Worm (Caenorhabditis elegans) whole organism, late embryonic: ENCODE measurements around the gene Y38E10A.33.
A peak's percentile ranks its signal among the peaks of the same experiment; 100 is the strongest.

Source experiments
- C38D4.7 ChIP-seq: fragments of 200-800 bp; sonication (Bioruptor generic); optimal IDR thresholded peaks from 2 replicates; lab custom pipeline; 2018; ENCODE audit warnings: mild to moderate bottlenecking, missing genetic modification characterization, moderate library complexity, missing compliant biosample characterization
- Y22D7AL.16 ChIP-seq: sonication (generic microtip); optimal IDR thresholded peaks from 2 replicates; lab custom pipeline; 2016; ENCODE audit warnings: missing genetic modification characterization, missing compliant biosample characterization
- ama-1 ChIP-seq: fragments of 150-350 bp; optimal IDR thresholded peaks from 2 replicates; lab custom pipeline; 2014
- ceh-18 ChIP-seq: sonication (generic microtip); optimal IDR thresholded peaks from 2 replicates; lab custom pipeline; 2016; ENCODE audit warnings: missing genetic modification characterization, missing compliant biosample characterization
- ceh-24 ChIP-seq: sonication (generic microtip); optimal IDR thresholded peaks from 2 replicates; lab custom pipeline; 2016; ENCODE audit warnings: mild to moderate bottlenecking, missing genetic modification characterization, missing compliant biosample characterization
- ceh-30 ChIP-seq: fragments of 150-350 bp; optimal IDR thresholded peaks from 2 replicates; lab custom pipeline; 2014; ENCODE audit warnings: missing biosample characterization, missing genetic modification characterization
- ceh-34 ChIP-seq: sonication (generic microtip); optimal IDR thresholded peaks from 2 replicates; lab custom pipeline; 2016; ENCODE audit warnings: mild to moderate bottlenecking, missing genetic modification characterization, missing compliant biosample characterization
- ceh-48 ChIP-seq: sonication (generic microtip); optimal IDR thresholded peaks from 2 replicates; lab custom pipeline; 2016; ENCODE audit warnings: missing genetic modification characterization, inconsistent platforms, missing compliant biosample characterization
- dmd-4 ChIP-seq: sonication (generic microtip); optimal IDR thresholded peaks from 2 replicates; lab custom pipeline; 2016; ENCODE audit warnings: borderline replicate concordance, missing genetic modification characterization, missing compliant biosample characterization
- elt-2 ChIP-seq: sonication (generic microtip); optimal IDR thresholded peaks from 2 replicates; lab custom pipeline; 2016; ENCODE audit warnings: missing genetic modification reagents, missing genetic modification characterization, missing compliant biosample characterization
- ets-4 ChIP-seq: sonication (generic microtip); optimal IDR thresholded peaks from 2 replicates; lab custom pipeline; 2016; ENCODE audit warnings: missing genetic modification characterization, missing compliant biosample characterization
- eyg-1 ChIP-seq: sonication (generic microtip); optimal IDR thresholded peaks from 2 replicates; lab custom pipeline; 2016; ENCODE audit warnings: missing genotype, missing genetic modification characterization, missing compliant biosample characterization
- fax-1 ChIP-seq: sonication (generic microtip); optimal IDR thresholded peaks from 2 replicates; lab custom pipeline; 2016; ENCODE audit warnings: missing genotype, missing genetic modification characterization, missing compliant biosample characterization
- gmeb-2 ChIP-seq: sonication (generic microtip); optimal IDR thresholded peaks from 2 replicates; lab custom pipeline; 2016; ENCODE audit warnings: missing genetic modification characterization, inconsistent platforms, missing compliant biosample characterization
- hlh-15 ChIP-seq: sonication (generic microtip); optimal IDR thresholded peaks from 2 replicates; lab custom pipeline; 2016; ENCODE audit warnings: missing genetic modification characterization, missing compliant biosample characterization
- hlh-30 ChIP-seq: sonication (generic microtip); optimal IDR thresholded peaks from 2 replicates; lab custom pipeline; 2017; ENCODE audit warnings: antibody characterized with exemption, missing genetic modification characterization, missing compliant biosample characterization; ENCODE audit not compliant: insufficient read depth
- hlh-6 ChIP-seq: sonication (generic microtip); optimal IDR thresholded peaks from 2 replicates; lab custom pipeline; 2016; ENCODE audit warnings: missing genotype, missing genetic modification characterization, missing compliant biosample characterization
- lim-6 ChIP-seq: sonication (generic microtip); optimal IDR thresholded peaks from 2 replicates; lab custom pipeline; 2016; ENCODE audit warnings: missing genetic modification characterization, missing compliant biosample characterization
- mec-3 ChIP-seq: sonication (generic microtip); optimal IDR thresholded peaks from 2 replicates; lab custom pipeline; 2016; ENCODE audit warnings: borderline replicate concordance, missing genetic modification characterization, missing compliant biosample characterization
- nfya-1 ChIP-seq: sonication (generic microtip); optimal IDR thresholded peaks from 2 replicates; lab custom pipeline; 2017; ENCODE audit warnings: missing genetic modification characterization, mild to moderate bottlenecking, missing compliant biosample characterization, antibody characterized with exemption, moderate library complexity
- odd-2 ChIP-seq: sonication (generic microtip); optimal IDR thresholded peaks from 2 replicates; lab custom pipeline; 2017; ENCODE audit warnings: antibody characterized with exemption, mild to moderate bottlenecking, missing genetic modification characterization, missing compliant biosample characterization
- pag-3 ChIP-seq: sonication (generic microtip); optimal IDR thresholded peaks from 2 replicates; lab custom pipeline; 2016; ENCODE audit warnings: missing compliant biosample characterization, missing genetic modification characterization, borderline replicate concordance
- pax-1 ChIP-seq: fragments of 150-350 bp; optimal IDR thresholded peaks from 2 replicates; lab custom pipeline; 2014; ENCODE audit warnings: missing biosample characterization, missing genetic modification characterization
- pha-4 ChIP-seq: fragments of 150-350 bp; optimal IDR thresholded peaks from 2 replicates; lab custom pipeline; 2018; ENCODE audit warnings: missing biosample characterization, missing genetic modification reagents, missing genetic modification characterization
- pqm-1 ChIP-seq: sonication (generic microtip); optimal IDR thresholded peaks from 2 replicates; lab custom pipeline; 2016; ENCODE audit warnings: missing genetic modification characterization, missing compliant biosample characterization
- ref-2 ChIP-seq: sonication (generic microtip); optimal IDR thresholded peaks from 2 replicates; lab custom pipeline; 2016; ENCODE audit warnings: missing genetic modification characterization, missing compliant biosample characterization
- rnt-1 ChIP-seq: sonication (generic microtip); optimal IDR thresholded peaks from 2 replicates; lab custom pipeline; 2016; ENCODE audit warnings: missing genetic modification characterization, missing compliant biosample characterization
- sox-2 ChIP-seq: fragments of 200-800 bp; sonication (Bioruptor generic); IDR thresholded peaks from 2 replicates; pipeline ENCODE4 v1.3.6; 2022; ENCODE audit warnings: missing genetic modification reagents, missing genetic modification characterization, missing compliant biosample characterization
- syd-9 ChIP-seq: sonication (generic microtip); optimal IDR thresholded peaks from 2 replicates; lab custom pipeline; 2016; ENCODE audit warnings: mild to moderate bottlenecking, missing genetic modification characterization, moderate library complexity, missing compliant biosample characterization
- tbx-7 ChIP-seq: sonication (generic microtip); optimal IDR thresholded peaks from 2 replicates; lab custom pipeline; 2016; ENCODE audit warnings: missing genotype, missing genetic modification characterization, missing compliant biosample characterization
- ttx-3 ChIP-seq: sonication (generic microtip); optimal IDR thresholded peaks from 2 replicates; lab custom pipeline; 2016; ENCODE audit warnings: missing genetic modification reagents, missing genetic modification characterization, missing compliant biosample characterization
- unc-42 ChIP-seq: sonication (generic microtip); optimal IDR thresholded peaks from 2 replicates; lab custom pipeline; 2016; ENCODE audit warnings: missing genotype, missing genetic modification characterization, missing compliant biosample characterization
- unc-55 ChIP-seq: sonication (generic microtip); optimal IDR thresholded peaks from 2 replicates; lab custom pipeline; 2017; ENCODE audit warnings: missing biosample characterization, missing genetic modification reagents, missing genetic modification characterization
- unc-86 ChIP-seq: sonication (generic microtip); optimal IDR thresholded peaks from 2 replicates; lab custom pipeline; 2016; ENCODE audit warnings: missing genetic modification characterization, missing compliant biosample characterization
- zip-5 ChIP-seq: sonication (generic microtip); optimal IDR thresholded peaks from 2 replicates; lab custom pipeline; 2016; ENCODE audit warnings: missing genetic modification characterization, missing compliant biosample characterization

The Y38E10A.33 gene

DNA sequence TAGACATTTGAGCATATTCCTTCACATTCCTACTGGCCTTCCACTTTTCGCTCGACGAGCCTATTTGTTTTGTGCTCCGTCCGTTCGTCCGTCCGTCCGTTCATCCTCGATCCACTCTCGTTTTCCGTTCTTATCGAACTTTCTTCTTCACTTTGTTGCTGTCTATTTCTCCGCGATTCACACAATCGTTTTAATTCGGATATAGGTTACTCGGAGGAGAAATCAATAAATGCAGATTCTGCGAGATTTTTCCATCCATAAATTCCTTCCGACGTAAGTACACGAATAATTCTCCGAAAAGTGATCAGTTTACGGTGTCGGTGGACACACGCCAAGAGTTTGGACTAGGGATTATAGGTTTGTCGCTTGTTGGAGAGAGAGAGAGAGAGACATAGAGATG, 13.2 kb upstream of the Y38E10A.33 start:
- TF ChIP-seq Y22D7AL.16 (tag; lab: Kevin White, UChicago), result no peak
- no peak for TF ChIP-seq C38D4.7 (GFP tag; lab: Kevin White, UChicago)
- no peak for TF ChIP-seq unc-86 (tag; lab: Kevin White, UChicago)
- TF ChIP-seq ama-1, result no peak
- TF ChIP-seq rnt-1 (tag; lab: Kevin White, UChicago), result no peak
- no peak for TF ChIP-seq dmd-4 (tag; lab: Kevin White, UChicago)
- TF ChIP-seq mec-3 (tag; lab: Kevin White, UChicago), result no peak
- TF ChIP-seq ceh-34 (tag; lab: Kevin White, UChicago), result no peak
- TF ChIP-seq, all 69 proteins: peak for 0

- TF ChIP-seq fax-1 (tag; lab: Kevin White, UChicago) (no peak), tbx-7 (tag; lab: Kevin White, UChicago) (no peak), odd-2 (tag; lab: Kevin White, UChicago) (no peak), pqm-1 (tag; lab: Kevin White, UChicago) (no peak), pax-1 (no peak), zip-5 (tag; lab: Kevin White, UChicago) (no peak), lim-6 (tag; lab: Kevin White, UChicago) (no peak), ttx-3 (no peak), nfya-1 (tag; lab: Kevin White, UChicago) (no peak), hlh-30 (tag; lab: Kevin White, UChicago) (no peak), ceh-30 (tag; lab: Kevin White, UChicago) (no peak), ama-1 (no peak), sox-2 (no peak), ceh-18 (no peak)
Measured at ce11 chrII:12691351-12691750, 11.9 kb upstream of the Y38E10A.33 start.

- peak; percentile 54 for TF ChIP-seq unc-42 (tag; lab: Kevin White, UChicago)
- TF ChIP-seq ets-4 (tag; lab: Kevin White, UChicago), result no peak
Measured at ce11 chrII:12690905-12691304, 11.5 kb upstream of the Y38E10A.33 start.

ce11 chrII:12689333-12689732, 9.9 kb upstream of the Y38E10A.33 start:
- TF ChIP-seq syd-9 (tag; lab: Kevin White, UChicago) (no peak), elt-2 (tag; lab: Kevin White, UChicago) (peak; percentile 60)
- TF ChIP-seq, all 69 proteins: peak for 1

- TF ChIP-seq ceh-34 (tag; lab: Kevin White, UChicago), result no peak
- TF ChIP-seq unc-42 (tag; lab: Kevin White, UChicago), result no peak
- TF ChIP-seq hlh-15, result no peak
- no peak for TF ChIP-seq mec-3 (tag; lab: Kevin White, UChicago)
- no peak for TF ChIP-seq Y22D7AL.16 (tag; lab: Kevin White, UChicago)
- no peak for TF ChIP-seq rnt-1 (tag; lab: Kevin White, UChicago)
- no peak for TF ChIP-seq ceh-18
- TF ChIP-seq pag-3 (tag; lab: Kevin White, UChicago), result no peak
- TF ChIP-seq ref-2, result no peak
- no peak for TF ChIP-seq eyg-1
- no peak for TF ChIP-seq pha-4
- no peak for TF ChIP-seq hlh-6 (tag; lab: Kevin White, UChicago)
- no peak for TF ChIP-seq unc-55
- no peak for TF ChIP-seq fax-1 (tag; lab: Kevin White, UChicago)
- no peak for TF ChIP-seq dmd-4 (tag; lab: Kevin White, UChicago)
- TF ChIP-seq gmeb-2, result no peak
- no peak for TF ChIP-seq ceh-24 (tag; lab: Kevin White, UChicago)
- no peak for TF ChIP-seq ceh-48 (tag; lab: Kevin White, UChicago)
Measured at ce11 chrII:12678867-12679134, 645 bp downstream of the Y38E10A.33 start, which contains the start of gene Y38E10A.24. Gene Y38E10A.24 (plus strand): TSS chrII:12679035.
